Fruit fly (Drosophila melanogaster) whole organism, pupa: ENCODE data around the gene CG45489.

Experiments
- CG10348 ChIP-seq: fragments of 200-800 bp; sonication (Bioruptor generic); IDR thresholded peaks from 2 replicates; pipeline ENCODE4 v1.3.6; 2022; ENCODE audit warnings: missing biosample characterization, missing genetic modification characterization
- CG12605 ChIP-seq: fragments of 200-800 bp; sonication (Bioruptor generic); IDR thresholded peaks from 2 replicates; pipeline ENCODE4 v1.3.6; 2022; ENCODE audit warnings: missing biosample characterization, missing genetic modification characterization
- CG14655 ChIP-seq: fragments of 200-800 bp; sonication (Bioruptor generic); optimal IDR thresholded peaks from 3 replicates; lab custom pipeline; 2017; ENCODE audit warnings: mild to moderate bottlenecking, missing biosample characterization, missing genetic modification reagents, missing genetic modification characterization
- CG15710 ChIP-seq: fragments of 200-800 bp; sonication (Bioruptor generic); optimal IDR thresholded peaks from 2 replicates; lab custom pipeline; 2018; ENCODE audit warnings: missing biosample characterization, mild to moderate bottlenecking, missing genetic modification characterization, moderate library complexity
- CG17806 ChIP-seq: fragments of 200-800 bp; sonication (Bioruptor generic); optimal IDR thresholded peaks from 2 replicates; lab custom pipeline; 2018; ENCODE audit warnings: missing biosample characterization, mild to moderate bottlenecking, missing genetic modification characterization, moderate library complexity
- CG34367 ChIP-seq: fragments of 200-800 bp; sonication (Bioruptor generic); optimal IDR thresholded peaks from 2 replicates; lab custom pipeline; 2018; ENCODE audit warnings: missing biosample characterization, mild to moderate bottlenecking, missing genetic modification characterization
- CG4496 ChIP-seq: fragments of 200-800 bp; sonication (Bioruptor generic); IDR thresholded peaks from 3 replicates; pipeline ENCODE4 v1.3.6; 2022; ENCODE audit warnings: missing biosample characterization, missing genetic modification characterization
- CG8159 ChIP-seq: fragments of 200-800 bp; sonication (Bioruptor generic); optimal IDR thresholded peaks from 3 replicates; lab custom pipeline; 2018; ENCODE audit warnings: missing biosample characterization, mild to moderate bottlenecking, missing genetic modification characterization, moderate library complexity
- CG8301 ChIP-seq: fragments of 200-800 bp; sonication (Bioruptor generic); optimal IDR thresholded peaks from 2 replicates; lab custom pipeline; 2018; ENCODE audit warnings: missing biosample characterization, mild to moderate bottlenecking, missing genetic modification characterization
- CG9948 ChIP-seq: fragments of 200-800 bp; sonication (Bioruptor generic); optimal IDR thresholded peaks from 2 replicates; lab custom pipeline; 2018; ENCODE audit warnings: missing biosample characterization, mild to moderate bottlenecking, missing genetic modification characterization, moderate library complexity
- D1 ChIP-seq: fragments of 200-800 bp; sonication (Bioruptor generic); optimal IDR thresholded peaks from 2 replicates; lab custom pipeline; 2018; ENCODE audit warnings: missing biosample characterization, mild to moderate bottlenecking, missing genetic modification characterization, moderate library complexity
- EcR ChIP-seq: fragments of 200-800 bp; sonication (Bioruptor generic); optimal IDR thresholded peaks from 3 replicates; lab custom pipeline; 2019; ENCODE audit warnings: missing biosample characterization, missing genetic modification characterization, mild to moderate bottlenecking, moderate library complexity, missing genetic modification reagents
- Ets98B ChIP-seq: fragments of 200-800 bp; sonication (Bioruptor generic); IDR thresholded peaks from 2 replicates; pipeline ENCODE4 v1.3.6; 2022; ENCODE audit warnings: missing biosample characterization, missing genetic modification characterization
- Pif1A ChIP-seq: fragments of 200-800 bp; sonication (Bioruptor generic); optimal IDR thresholded peaks from 3 replicates; lab custom pipeline; 2016; ENCODE audit warnings: missing biosample characterization, missing genetic modification characterization
- Pif1B ChIP-seq: fragments of 200-800 bp; sonication (Bioruptor generic); optimal IDR thresholded peaks from 3 replicates; lab custom pipeline; 2016; ENCODE audit warnings: missing biosample characterization, missing genetic modification characterization
- Snoo ChIP-seq: fragments of 200-800 bp; sonication (Bioruptor generic); optimal IDR thresholded peaks from 3 replicates; lab custom pipeline; 2017; ENCODE audit warnings: missing biosample characterization, mild to moderate bottlenecking, missing genetic modification characterization, inconsistent platforms
- gl ChIP-seq: fragments of 200-800 bp; sonication (Bioruptor generic); optimal IDR thresholded peaks from 2 replicates; lab custom pipeline; 2018; ENCODE audit warnings: missing biosample characterization, mild to moderate bottlenecking, missing genetic modification characterization

The CG45489 gene

dm6 chrX:19886515-19886914, 42.5 kb downstream of the CG45489 start:
- TF ChIP-seq CG14655 (GFP tag; lab: Kevin White, UChicago) (peak; percentile 54), CG8301 (tag; lab: Kevin White, UChicago) (peak; percentile 56), CG15710 (tag; lab: Kevin White, UChicago) (no peak)

- peak; percentile 33 for TF ChIP-seq CG8301 (tag; lab: Kevin White, UChicago)
- TF ChIP-seq Pif1B (GFP tag; lab: Kevin White, UChicago) = no peak
- TF ChIP-seq EcR (GFP tag; lab: Kevin White, UChicago) = no peak
- no peak for TF ChIP-seq CG34367 (tag; lab: Kevin White, UChicago)
- TF ChIP-seq CG4496 (GFP tag; lab: Robert Waterston, UW) = 0 out of 3 replicates have a peak, but pooled peaks have one; percentile 26
- no peak for TF ChIP-seq gl (tag; lab: Kevin White, UChicago)
- TF ChIP-seq CG14655 (GFP tag; lab: Kevin White, UChicago) = peak; percentile 52
- TF ChIP-seq CG15710 (tag; lab: Kevin White, UChicago) = no peak
- TF ChIP-seq D1 (tag; lab: Kevin White, UChicago) = no peak
- no peak for TF ChIP-seq Snoo (tag; lab: Kevin White, UChicago)
- TF ChIP-seq CG10348 (GFP tag; lab: Robert Waterston, UW) = no peak
- peak; percentile 42 for TF ChIP-seq CG8159
- peak; percentile 15 for TF ChIP-seq CG9948
- no peak for TF ChIP-seq CG12605 (GFP tag; lab: Robert Waterston, UW)
- TF ChIP-seq Ets98B (GFP tag; lab: Robert Waterston, UW) = no peak
- no peak for TF ChIP-seq CG17806 (tag; lab: Kevin White, UChicago)
- no peak for TF ChIP-seq Pif1A (GFP tag; lab: Kevin White, UChicago)
These were observed 44.8 kb downstream of the CG45489 start for dm6 chrX:19884204-19884603.
